Worm (Caenorhabditis elegans) whole organism, L3 larva: ENCODE measurements around the gene nos-1.
A peak's percentile ranks its signal among the peaks of the same experiment; 100 is the strongest.

ENCODE experiments used
- aly-2 ChIP-seq: fragments of 150-350 bp; optimal IDR thresholded peaks from 2 replicates; lab custom pipeline; 2014; ENCODE audit warnings: missing biosample characterization, missing genetic modification characterization
- ama-1 ChIP-seq: fragments of 150-350 bp; optimal IDR thresholded peaks from 2 replicates; lab custom pipeline; 2018
- ceh-9 ChIP-seq: sonication (generic microtip); optimal IDR thresholded peaks from 2 replicates; lab custom pipeline; 2018; ENCODE audit warnings: missing biosample characterization, missing genetic modification characterization
- egl-27 ChIP-seq: sonication (generic microtip); optimal IDR thresholded peaks from 4 replicates; lab custom pipeline; 2017; ENCODE audit warnings: missing biosample characterization, missing genetic modification reagents, missing genetic modification characterization
- egl-5 ChIP-seq: fragments of 150-350 bp; optimal IDR thresholded peaks from 2 replicates; lab custom pipeline; 2017; ENCODE audit warnings: missing biosample characterization, missing genetic modification reagents, missing genetic modification characterization, inconsistent platforms
- elt-1 ChIP-seq: fragments of 150-350 bp; optimal IDR thresholded peaks from 2 replicates; lab custom pipeline; 2014; ENCODE audit warnings: missing biosample characterization, missing genetic modification characterization
- elt-2 ChIP-seq: sonication (generic microtip); optimal IDR thresholded peaks from 2 replicates; lab custom pipeline; 2016; ENCODE audit warnings: missing genetic modification reagents, mild to moderate bottlenecking, missing genetic modification characterization, missing compliant biosample characterization
- fkh-10 ChIP-seq: sonication (generic microtip); optimal IDR thresholded peaks from 2 replicates; lab custom pipeline; 2017; ENCODE audit warnings: missing biosample characterization, missing genetic modification reagents, missing genetic modification characterization
- fkh-2 ChIP-seq: fragments of 150-350 bp; optimal IDR thresholded peaks from 2 replicates; lab custom pipeline; 2014; ENCODE audit warnings: missing biosample characterization, missing genetic modification reagents, missing genetic modification characterization
- fos-1 ChIP-seq: fragments of 150-350 bp; optimal IDR thresholded peaks from 2 replicates; lab custom pipeline; 2014; ENCODE audit warnings: missing biosample characterization, missing genetic modification characterization
- hmg-11 ChIP-seq: sonication (generic microtip); optimal IDR thresholded peaks from 2 replicates; lab custom pipeline; 2016; ENCODE audit warnings: missing genetic modification characterization, missing compliant biosample characterization
- jun-1 ChIP-seq: fragments of 150-350 bp; optimal IDR thresholded peaks from 2 replicates; lab custom pipeline; 2014; ENCODE audit warnings: missing biosample characterization, missing genetic modification reagents, missing genetic modification characterization
- lin-15B ChIP-seq: fragments of 150-350 bp; optimal IDR thresholded peaks from 2 replicates; lab custom pipeline; 2014; ENCODE audit warnings: missing biosample characterization, missing genetic modification characterization
- lin-39 ChIP-seq: fragments of 150-350 bp; optimal IDR thresholded peaks from 2 replicates; lab custom pipeline; 2018; ENCODE audit warnings: missing biosample characterization, missing genetic modification reagents, missing genetic modification characterization
- lsy-12 ChIP-seq: sonication (generic microtip); optimal IDR thresholded peaks from 2 replicates; lab custom pipeline; 2016; ENCODE audit warnings: mild to moderate bottlenecking, missing genetic modification characterization, missing compliant biosample characterization
- mml-1 ChIP-seq: fragments of 150-350 bp; sonication (generic microtip); optimal IDR thresholded peaks from 3 replicates; lab custom pipeline; 2014; ENCODE audit warnings: missing biosample characterization, missing genetic modification characterization
- nhr-25 ChIP-seq: sonication (generic microtip); optimal IDR thresholded peaks from 2 replicates; lab custom pipeline; 2017; ENCODE audit warnings: missing biosample characterization, missing genetic modification characterization
- nhr-28 ChIP-seq: fragments of 150-350 bp; optimal IDR thresholded peaks from 2 replicates; lab custom pipeline; 2014; ENCODE audit warnings: missing biosample characterization, missing genetic modification characterization
- nhr-43 ChIP-seq: sonication (generic microtip); optimal IDR thresholded peaks from 2 replicates; lab custom pipeline; 2016; ENCODE audit warnings: mild to moderate bottlenecking, missing genetic modification characterization, missing compliant biosample characterization; ENCODE audit not compliant: poor library complexity, severe bottlenecking
- nhr-67 ChIP-seq: fragments of 150-350 bp; optimal IDR thresholded peaks from 2 replicates; lab custom pipeline; 2014; ENCODE audit warnings: missing biosample characterization, missing genetic modification characterization
- nhr-76 ChIP-seq: fragments of 150-350 bp; sonication (generic microtip); optimal IDR thresholded peaks from 5 replicates; lab custom pipeline; 2014; ENCODE audit warnings: missing biosample characterization, missing genetic modification characterization
- nhr-77 ChIP-seq: fragments of 150-350 bp; optimal IDR thresholded peaks from 2 replicates; lab custom pipeline; 2014; ENCODE audit warnings: missing biosample characterization, missing genetic modification characterization
- pha-4 ChIP-seq: fragments of 150-350 bp; optimal IDR thresholded peaks from 2 replicates; lab custom pipeline; 2014; ENCODE audit warnings: missing biosample characterization, missing genetic modification reagents, missing genetic modification characterization
- sea-2 ChIP-seq: fragments of 150-350 bp; sonication (generic microtip); optimal IDR thresholded peaks from 4 replicates; lab custom pipeline; 2014; ENCODE audit warnings: missing biosample characterization, missing genetic modification reagents, missing genetic modification characterization
- skn-1 ChIP-seq: fragments of 150-350 bp; optimal IDR thresholded peaks from 2 replicates; lab custom pipeline; 2014; ENCODE audit warnings: missing biosample characterization, missing genetic modification characterization
- snpc-4 ChIP-seq: fragments of 150-350 bp; optimal IDR thresholded peaks from 2 replicates; lab custom pipeline; 2014; ENCODE audit warnings: missing biosample characterization, missing genetic modification characterization
- tbx-2 ChIP-seq: sonication (generic microtip); optimal IDR thresholded peaks from 2 replicates; lab custom pipeline; 2016; ENCODE audit warnings: mild to moderate bottlenecking, missing genetic modification characterization, missing compliant biosample characterization
- unc-39 ChIP-seq: sonication (generic microtip); optimal IDR thresholded peaks from 4 replicates; lab custom pipeline; 2017; ENCODE audit warnings: missing biosample characterization, missing genetic modification characterization
- unc-62 ChIP-seq: fragments of 150-350 bp; sonication (generic microtip); optimal IDR thresholded peaks from 4 replicates; lab custom pipeline; 2014; ENCODE audit warnings: missing biosample characterization, missing genetic modification reagents, missing genetic modification characterization
- zag-1 ChIP-seq: fragments of 150-350 bp; optimal IDR thresholded peaks from 2 replicates; lab custom pipeline; 2014; ENCODE audit warnings: missing biosample characterization, missing genetic modification characterization

Gene nos-1

DNA sequence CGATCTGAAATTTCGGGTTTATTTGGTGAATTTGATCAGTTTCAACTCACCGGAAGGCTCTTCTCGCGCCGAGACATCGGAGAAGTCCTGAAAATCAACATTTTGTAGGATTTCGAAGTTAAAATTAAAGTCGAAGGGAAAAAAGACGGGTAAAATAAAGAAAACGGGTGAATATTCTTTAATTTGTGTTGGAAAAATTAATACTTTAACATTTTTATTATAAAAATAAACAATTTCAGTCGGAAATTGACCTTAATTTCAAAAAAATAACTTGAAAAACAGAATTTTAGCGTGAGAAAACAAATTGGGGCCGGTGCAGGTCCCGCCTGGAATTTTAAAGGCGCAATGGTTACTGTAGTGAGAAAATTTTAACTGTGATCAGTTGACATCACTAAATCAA lies at the start of gene nos-1:
TSS of gene nos-1 (minus strand) at position 101 of the 400 bp plus-strand sequence.
- TF ChIP-seq ceh-9 (no peak), tbx-2 (tag; lab: Kevin White, UChicago) (no peak), nhr-43 (tag; lab: Kevin White, UChicago) (no peak), elt-2 (tag; lab: Kevin White, UChicago) (no peak), egl-5 (tag; lab: Kevin White, UChicago) (no peak), pha-4 (tag; lab: Kevin White, UChicago) (no peak), egl-27 (tag; lab: Kevin White, UChicago) (no peak), skn-1 (tag; lab: Kevin White, UChicago) (no peak), nhr-77 (tag; lab: Kevin White, UChicago) (no peak)

DNA sequence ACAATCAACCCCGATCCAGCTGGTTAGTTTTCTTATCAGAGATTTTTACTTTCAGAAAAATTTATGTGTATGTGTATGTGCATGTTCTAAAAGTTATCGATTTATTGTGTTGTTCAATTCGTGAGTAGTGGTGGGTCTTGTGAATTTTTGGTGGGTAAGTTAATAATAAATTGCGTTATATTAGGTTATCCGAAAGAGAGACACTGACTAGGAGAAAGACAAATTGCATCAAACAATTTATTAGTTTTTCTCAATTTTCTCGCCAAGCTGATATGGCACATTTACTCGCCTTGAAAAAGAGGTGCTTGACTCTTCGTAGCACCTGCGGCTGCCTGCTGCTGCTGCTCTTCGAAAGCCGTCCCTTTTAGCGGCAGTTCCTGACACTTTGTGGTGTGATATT lies 46.1 kb upstream of the nos-1 start:
- no peak for TF ChIP-seq unc-62 (GFP tag; lab: Kevin White, UChicago)
- TF ChIP-seq zag-1 (tag; lab: Kevin White, UChicago) = no peak
- TF ChIP-seq unc-39 (tag; lab: Kevin White, UChicago) = no peak
- no peak for TF ChIP-seq aly-2 (tag; lab: Kevin White, UChicago)
- TF ChIP-seq ama-1 = no peak
- TF ChIP-seq egl-27 (tag; lab: Kevin White, UChicago) = no peak
- TF ChIP-seq fos-1 (tag; lab: Kevin White, UChicago) = no peak
- TF ChIP-seq nhr-25 (tag; lab: Kevin White, UChicago) = no peak
- no peak for TF ChIP-seq nhr-67 (tag; lab: Kevin White, UChicago)
- TF ChIP-seq sea-2 = no peak
- TF ChIP-seq jun-1 = no peak
- no peak for TF ChIP-seq fkh-10 (GFP tag; lab: Kevin White, UChicago)
- no peak for TF ChIP-seq mml-1 (tag; lab: Kevin White, UChicago)
- no peak for TF ChIP-seq nhr-76 (tag; lab: Kevin White, UChicago)
- no peak for TF ChIP-seq lsy-12 (tag; lab: Kevin White, UChicago)

DNA sequence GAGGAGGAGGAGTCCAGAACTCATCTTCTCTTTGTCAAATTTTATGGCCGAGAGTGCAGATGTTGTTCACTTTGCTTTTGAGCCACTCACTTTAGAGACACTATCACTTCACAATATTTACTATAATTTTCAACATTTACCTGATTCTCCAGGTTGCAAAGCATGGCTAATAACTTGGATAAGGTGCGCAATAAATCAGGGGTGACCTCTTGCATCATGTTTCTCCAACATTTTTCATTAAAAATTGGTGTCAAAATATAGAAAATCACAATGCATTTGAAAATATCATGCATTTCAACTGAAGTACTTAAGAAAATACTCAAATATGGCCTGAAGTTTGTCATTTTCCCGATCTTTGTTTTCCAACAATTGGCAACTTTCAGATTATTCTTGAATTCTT lies 42.6 kb upstream of the nos-1 start:
- TF ChIP-seq unc-39 (tag; lab: Kevin White, UChicago) (no peak), pha-4 (tag; lab: Kevin White, UChicago) (no peak), nhr-28 (tag; lab: Kevin White, UChicago) (no peak)

DNA sequence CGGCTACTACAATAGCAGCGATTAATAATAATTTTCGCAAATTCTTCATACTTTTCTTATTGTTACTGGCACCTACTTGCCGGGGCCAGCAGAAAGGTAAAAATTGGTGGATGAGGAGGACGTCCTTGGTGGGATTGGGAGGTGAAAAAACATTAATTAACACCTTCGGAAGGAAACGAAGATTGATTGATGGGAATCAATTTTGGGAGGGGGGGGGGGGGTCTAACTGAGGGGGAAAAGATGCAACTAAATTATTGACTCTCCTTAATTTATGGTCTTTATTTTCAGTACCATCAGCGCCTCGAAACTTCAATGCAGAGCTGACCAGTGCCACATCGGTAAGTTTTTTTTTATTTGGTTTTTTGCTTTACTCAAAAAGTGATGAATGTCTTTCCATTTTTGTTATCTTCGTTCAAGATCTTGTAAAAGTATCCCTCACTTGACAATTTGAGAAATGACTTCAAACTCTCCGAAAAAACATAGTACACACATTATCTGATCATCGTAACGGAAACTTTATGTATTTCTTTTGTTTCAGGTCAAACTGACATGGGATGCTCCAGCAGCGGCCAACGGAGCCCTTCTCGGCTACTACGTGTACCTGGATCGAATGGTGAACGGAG lies 40.8 kb upstream of the nos-1 start:
- TF ChIP-seq elt-1 (tag; lab: Kevin White, UChicago) = peak; percentile 89
- no peak for TF ChIP-seq unc-62 (GFP tag; lab: Kevin White, UChicago)

DNA sequence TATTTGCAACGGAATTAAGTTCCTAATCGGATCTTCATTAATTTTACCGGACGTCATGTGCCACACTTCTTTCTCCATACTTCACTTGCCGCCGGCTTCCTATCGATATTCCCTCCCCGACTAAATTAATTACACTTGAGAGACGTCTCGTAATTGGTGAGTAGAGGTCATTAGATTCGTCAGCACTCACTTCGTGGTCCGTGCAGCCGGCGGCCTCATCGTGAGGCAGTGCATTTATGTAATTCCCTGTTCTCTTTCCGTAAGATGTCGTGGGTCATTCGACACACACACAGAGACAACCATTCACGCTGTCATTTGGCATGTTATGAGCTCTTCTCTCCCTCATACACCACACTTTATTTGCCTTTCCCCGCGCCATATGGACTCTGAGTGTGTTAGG lies 37.6 kb upstream of the nos-1 start:
- TF ChIP-seq lin-39 (tag; lab: Kevin White, UChicago) = peak; percentile 71
- no peak for TF ChIP-seq lin-15B (tag; lab: Kevin White, UChicago)
- TF ChIP-seq fkh-2 (tag; lab: Kevin White, UChicago) = no peak
- TF ChIP-seq, all 47 proteins: peak for 1

DNA sequence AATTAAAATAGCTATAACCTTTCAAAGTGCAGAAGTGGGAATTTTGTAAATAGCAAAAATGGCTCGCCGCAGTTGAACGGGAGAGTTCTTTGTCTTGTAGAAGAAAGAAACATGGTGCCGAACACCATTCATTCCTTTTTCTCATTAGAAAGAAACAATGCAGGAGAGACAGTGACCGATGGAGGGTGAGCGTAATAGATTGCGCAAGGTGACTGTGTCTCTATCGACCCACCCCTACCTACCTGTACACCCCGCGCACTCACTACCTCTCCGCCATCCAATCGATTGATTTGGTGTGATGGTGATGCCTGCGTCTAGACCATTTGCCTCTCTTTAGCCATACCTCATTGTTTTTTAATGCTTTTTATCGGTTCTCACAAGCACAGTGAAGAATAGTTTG lies 36.2 kb upstream of the nos-1 start:
- TF ChIP-seq fos-1 (tag; lab: Kevin White, UChicago) (no peak), egl-5 (tag; lab: Kevin White, UChicago) (peak; percentile 37), mml-1 (tag; lab: Kevin White, UChicago) (no peak), snpc-4 (tag; lab: Kevin White, UChicago) (no peak)

DNA sequence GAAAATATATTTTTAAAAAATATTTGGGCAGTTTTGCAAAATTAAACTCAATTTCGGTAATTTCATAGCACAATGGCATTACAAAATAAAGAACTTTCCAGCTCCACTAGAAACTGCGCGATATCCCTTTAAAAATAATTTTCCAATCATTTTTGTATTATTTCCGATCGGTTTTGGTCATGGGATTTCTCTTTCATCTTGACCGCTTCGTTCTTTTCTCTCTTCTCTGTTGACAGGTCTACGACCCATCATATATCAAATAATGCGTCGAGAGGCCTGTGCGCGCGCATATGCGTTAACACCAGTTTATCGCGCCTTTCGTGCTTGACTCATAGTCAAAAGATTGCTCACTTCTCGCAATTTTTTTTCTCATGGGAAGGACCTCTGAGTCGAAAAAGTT lies 35.6 kb upstream of the nos-1 start:
- TF ChIP-seq pha-4 (tag; lab: Kevin White, UChicago) (peak; percentile 16), hmg-11 (tag; lab: Kevin White, UChicago) (no peak)
